Fruit fly (Drosophila melanogaster) whole organism, wandering third instar larva: ENCODE results near the gene CG10996.
A peak's percentile ranks its signal among the peaks of the same experiment; 100 is the strongest.

Experiments used
- Abd-B ChIP-seq: fragments of >200 bp; optimal IDR thresholded peaks from 2 replicates; lab custom pipeline; 2017; ENCODE audit warnings: missing biosample characterization, missing genetic modification characterization
- CG32264 ChIP-seq: fragments of 200-800 bp; sonication (Bioruptor generic); optimal IDR thresholded peaks from 2 replicates; lab custom pipeline; 2016; ENCODE audit warnings: missing biosample characterization, missing genetic modification characterization
- CG9705 ChIP-seq: fragments of 200-800 bp; sonication (Bioruptor generic); optimal IDR thresholded peaks from 2 replicates; lab custom pipeline; 2018; ENCODE audit warnings: missing biosample characterization, mild to moderate bottlenecking, missing genetic modification characterization
- CrebA ChIP-seq: fragments of 200-800 bp; sonication (Bioruptor generic); optimal IDR thresholded peaks from 2 replicates; lab custom pipeline; 2016; ENCODE audit warnings: missing biosample characterization, mild to moderate bottlenecking, missing genetic modification characterization, borderline replicate concordance
- Dfd ChIP-seq: fragments of >200 bp; optimal IDR thresholded peaks from 2 replicates; lab custom pipeline; 2017; ENCODE audit warnings: missing biosample characterization, missing genetic modification characterization
- Dif ChIP-seq: fragments of 200-275, 200-300 bp; sonication (Bioruptor generic); optimal IDR thresholded peaks from 2 replicates; lab custom pipeline; 2018; ENCODE audit warnings: missing biosample characterization, missing genetic modification characterization; ENCODE audit not compliant: partially characterized antibody
- GATAd ChIP-seq: sonication (Bioruptor generic); optimal IDR thresholded peaks from 2 replicates; lab custom pipeline; 2016; ENCODE audit warnings: missing biosample characterization, missing genetic modification characterization
- HLH106 ChIP-seq: fragments of 200-800 bp; optimal IDR thresholded peaks from 3 replicates; lab custom pipeline; 2019; ENCODE audit warnings: missing biosample characterization, mild to moderate bottlenecking, missing genetic modification characterization, moderate library complexity
- Hnf4 ChIP-seq: fragments of 200-800 bp; sonication (Bioruptor generic); optimal IDR thresholded peaks from 2 replicates; lab custom pipeline; 2016; ENCODE audit warnings: missing biosample characterization, mild to moderate bottlenecking, missing genetic modification characterization
- Hr78 ChIP-seq: fragments of >200 bp; optimal IDR thresholded peaks from 2 replicates; lab custom pipeline; 2017; ENCODE audit warnings: missing biosample characterization, missing genetic modification characterization
- Hr83 ChIP-seq: fragments of 200-300 bp; sonication (Bioruptor generic); optimal IDR thresholded peaks from 2 replicates; lab custom pipeline; 2016; ENCODE audit warnings: missing biosample characterization, mild to moderate bottlenecking, missing genetic modification characterization, moderate library complexity; ENCODE audit not compliant: poor library complexity, severe bottlenecking
- Jra ChIP-seq: sonication (Bioruptor generic); optimal IDR thresholded peaks from 2 replicates; lab custom pipeline; 2016; ENCODE audit warnings: missing biosample characterization, missing genetic modification characterization
- Mio ChIP-seq: sonication (Bioruptor generic); optimal IDR thresholded peaks from 2 replicates; lab custom pipeline; 2016; ENCODE audit warnings: missing biosample characterization, missing genetic modification characterization
- Myc ChIP-seq: fragments of >200 bp; optimal IDR thresholded peaks from 2 replicates; lab custom pipeline; 2017
- N ChIP-seq: fragments of >200 bp; optimal IDR thresholded peaks from 2 replicates; lab custom pipeline; 2018; ENCODE audit warnings: missing biosample characterization, missing external identifiers, missing genetic modification characterization
- OdsH ChIP-seq: fragments of 200-800 bp; sonication (Bioruptor generic); optimal IDR thresholded peaks from 2 replicates; lab custom pipeline; 2016; ENCODE audit warnings: missing biosample characterization, mild to moderate bottlenecking, missing genetic modification characterization
- Rel ChIP-seq, 2 experiments: fragments of 200-800 bp; sonication (Bioruptor generic) in 1 of 2; optimal IDR thresholded peaks; 2 replicates in 1 of 2; 3 replicates in 1 of 2; lab custom pipeline; 2016 to 2019; ENCODE audit warnings: mild to moderate bottlenecking in 2 of 2, missing biosample characterization in 2 of 2, missing genetic modification characterization in 2 of 2, moderate library complexity in 1 of 2
- Sp1 ChIP-seq: fragments of 200-800 bp; sonication (Bioruptor generic); optimal IDR thresholded peaks from 3 replicates; lab custom pipeline; 2019; ENCODE audit warnings: missing biosample characterization, mild to moderate bottlenecking, missing genetic modification characterization, moderate library complexity
- Vsx2 ChIP-seq: fragments of 200-300, 225-300 bp; sonication (Bioruptor generic); optimal IDR thresholded peaks from 2 replicates; lab custom pipeline; 2018; ENCODE audit warnings: missing biosample characterization, missing genetic modification characterization; ENCODE audit not compliant: partially characterized antibody
- br ChIP-seq: fragments of 200-800 bp; sonication (Bioruptor generic); optimal IDR thresholded peaks from 2 replicates; lab custom pipeline; 2016; ENCODE audit warnings: missing biosample characterization, missing genetic modification characterization
- brk ChIP-seq: fragments of 200-800 bp; sonication (Bioruptor generic); optimal IDR thresholded peaks from 2 replicates; lab custom pipeline; 2016; ENCODE audit warnings: missing biosample characterization, mild to moderate bottlenecking, missing genetic modification characterization
- dl ChIP-seq, 2 experiments: fragments of 175-275, 200-275 bp in 1 of 2; fragments of 200-275 bp in 1 of 2; sonication (Bioruptor generic); optimal IDR thresholded peaks; lab custom pipeline; 2018; ENCODE audit warnings: mild to moderate bottlenecking in 2 of 2, missing biosample characterization in 2 of 2, missing genetic modification characterization in 2 of 2, moderate library complexity in 2 of 2; ENCODE audit not compliant: partially characterized antibody in 2 of 2, insufficient read depth in 1 of 2
- dmrt93B ChIP-seq: fragments of 200-800 bp; sonication (Bioruptor generic); optimal IDR thresholded peaks from 2 replicates; lab custom pipeline; 2018; ENCODE audit warnings: missing biosample characterization, mild to moderate bottlenecking, missing genetic modification characterization
- dsf ChIP-seq: sonication (Bioruptor generic); optimal IDR thresholded peaks from 2 replicates; lab custom pipeline; 2016; ENCODE audit warnings: missing biosample characterization, missing genetic modification characterization, borderline replicate concordance
- ey ChIP-seq: fragments of 200-800 bp; sonication (Bioruptor generic); optimal IDR thresholded peaks from 2 replicates; lab custom pipeline; 2016; ENCODE audit warnings: missing biosample characterization, missing genetic modification characterization
- foxo ChIP-seq, 2 experiments: fragments of 200-800 bp; sonication (Bioruptor generic); optimal IDR thresholded peaks; 2 replicates in 1 of 2; 3 replicates in 1 of 2; lab custom pipeline; 2016 to 2017; ENCODE audit warnings: missing biosample characterization in 2 of 2, missing genetic modification characterization in 2 of 2
- fru ChIP-seq: fragments of 200-800 bp; sonication (Bioruptor generic); optimal IDR thresholded peaks from 3 replicates; lab custom pipeline; 2016; ENCODE audit warnings: missing biosample characterization, mild to moderate bottlenecking, missing genetic modification characterization
- h ChIP-seq: fragments of 200-800 bp; sonication (Bioruptor generic); optimal IDR thresholded peaks from 3 replicates; lab custom pipeline; 2016; ENCODE audit warnings: missing biosample characterization, mild to moderate bottlenecking, missing genetic modification characterization
- jim ChIP-seq: fragments of 175-275, 200-325 bp; sonication (Bioruptor generic); optimal IDR thresholded peaks from 2 replicates; lab custom pipeline; 2016; ENCODE audit warnings: missing biosample characterization, mild to moderate bottlenecking, missing genetic modification characterization
- lola ChIP-seq: fragments of >200 bp; optimal IDR thresholded peaks from 2 replicates; lab custom pipeline; 2017; ENCODE audit warnings: missing biosample characterization, missing genetic modification characterization
- pan ChIP-seq: fragments of >200 bp; optimal IDR thresholded peaks from 2 replicates; lab custom pipeline; 2017
- psq ChIP-seq: fragments of 200-800 bp; sonication (Bioruptor generic); optimal IDR thresholded peaks from 3 replicates; lab custom pipeline; 2017; ENCODE audit warnings: missing biosample characterization, mild to moderate bottlenecking, missing genetic modification characterization, moderate library complexity
- rgr ChIP-seq: fragments of 200-800 bp; sonication (Bioruptor generic); optimal IDR thresholded peaks from 3 replicates; lab custom pipeline; 2016; ENCODE audit warnings: missing biosample characterization, mild to moderate bottlenecking, missing genetic modification characterization
- sage ChIP-seq: fragments of 200-800 bp; sonication (Bioruptor generic); optimal IDR thresholded peaks from 2 replicates; lab custom pipeline; 2016; ENCODE audit warnings: missing biosample characterization, mild to moderate bottlenecking, missing genetic modification characterization
- sv ChIP-seq: fragments of 200-800 bp; sonication (Bioruptor generic); optimal IDR thresholded peaks from 3 replicates; lab custom pipeline; 2016; ENCODE audit warnings: missing biosample characterization, missing genetic modification characterization
- tai ChIP-seq: sonication (Bioruptor generic); optimal IDR thresholded peaks from 2 replicates; lab custom pipeline; 2016; ENCODE audit warnings: missing biosample characterization, missing genetic modification characterization
- usp ChIP-seq: fragments of >200 bp; optimal IDR thresholded peaks from 2 replicates; lab custom pipeline; 2017; ENCODE audit warnings: missing biosample characterization, missing genetic modification characterization
- woc ChIP-seq: sonication (Bioruptor generic); optimal IDR thresholded peaks from 2 replicates; lab custom pipeline; 2016; ENCODE audit warnings: missing biosample characterization, mild to moderate bottlenecking, missing genetic modification characterization

The CG10996 gene

DNA sequence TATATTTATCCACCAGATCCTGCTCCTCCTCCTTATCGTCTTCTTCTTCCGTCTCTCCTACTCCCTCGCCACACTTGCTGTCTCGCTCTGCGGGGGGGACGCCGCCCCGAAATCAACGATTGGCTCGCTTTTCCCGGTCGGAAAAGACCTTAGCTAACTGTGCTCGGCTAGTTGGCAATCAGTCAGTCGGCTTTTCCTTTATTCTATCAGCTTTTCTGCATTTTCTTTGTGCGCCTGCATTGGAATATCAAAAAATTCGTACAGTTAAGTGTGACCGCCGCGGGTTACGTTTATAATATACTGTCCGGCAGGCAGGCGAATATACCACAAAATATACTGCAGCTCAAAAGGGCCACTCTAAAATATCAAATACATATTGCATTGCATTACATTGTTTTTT, 32.6 kb upstream of the CG10996 start, which contains the start of gene jub:
Gene jub, minus strand, starts transcription at position 289 of the 400 bp plus-strand sequence.
- no peak for TF ChIP-seq Sp1 (GFP tag; lab: Kevin White, UChicago)
- TF ChIP-seq Vsx2, result no peak
- no peak for TF ChIP-seq dsf (GFP tag; lab: Kevin White, UChicago)
- no peak for TF ChIP-seq fru (GFP tag; lab: Kevin White, UChicago)
- no peak for TF ChIP-seq sv (GFP tag; lab: Kevin White, UChicago)
- TF ChIP-seq usp, result no peak
- TF ChIP-seq, all 38 proteins: peak for 0

DNA sequence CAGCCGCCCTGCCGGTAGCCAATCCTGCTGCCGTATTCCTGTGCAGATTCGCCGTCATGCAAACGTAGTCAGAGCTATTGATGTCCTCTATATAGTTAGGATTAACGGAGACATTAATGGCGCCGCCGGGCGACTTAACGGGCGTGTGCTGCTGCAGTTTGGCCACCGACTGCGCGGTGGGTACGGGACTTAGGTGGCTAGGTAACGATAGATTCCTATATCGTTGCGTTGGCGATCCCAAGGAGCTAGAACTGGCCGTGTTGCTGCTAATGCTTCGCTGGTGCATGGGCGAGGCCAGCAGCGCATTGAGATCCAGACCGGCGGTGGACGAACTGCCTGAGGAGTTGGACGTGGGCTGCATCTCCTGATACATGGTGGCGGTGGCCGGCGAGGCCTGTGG, 31.4 kb upstream of the CG10996 start:
- no peak for TF ChIP-seq Hr83
- no peak for TF ChIP-seq HLH106 (tag; lab: Kevin White, UChicago)
- no peak for TF ChIP-seq rgr (GFP tag; lab: Kevin White, UChicago)
- TF ChIP-seq OdsH (GFP tag; lab: Kevin White, UChicago), result no peak
- TF ChIP-seq pan (lab: Kevin White, UChicago), result no peak
- TF ChIP-seq CG9705, result no peak
- TF ChIP-seq fru (GFP tag; lab: Kevin White, UChicago), result no peak
- TF ChIP-seq CG32264 (GFP tag; lab: Kevin White, UChicago), result no peak
- TF ChIP-seq N (GFP tag; lab: Kevin White, UChicago), result no peak
- no peak for TF ChIP-seq Hr78
- no peak for TF ChIP-seq Myc (lab: Kevin White, UChicago)
- TF ChIP-seq psq (GFP tag; lab: Kevin White, UChicago), result no peak
- no peak for TF ChIP-seq jim (GFP tag; lab: Kevin White, UChicago)

DNA sequence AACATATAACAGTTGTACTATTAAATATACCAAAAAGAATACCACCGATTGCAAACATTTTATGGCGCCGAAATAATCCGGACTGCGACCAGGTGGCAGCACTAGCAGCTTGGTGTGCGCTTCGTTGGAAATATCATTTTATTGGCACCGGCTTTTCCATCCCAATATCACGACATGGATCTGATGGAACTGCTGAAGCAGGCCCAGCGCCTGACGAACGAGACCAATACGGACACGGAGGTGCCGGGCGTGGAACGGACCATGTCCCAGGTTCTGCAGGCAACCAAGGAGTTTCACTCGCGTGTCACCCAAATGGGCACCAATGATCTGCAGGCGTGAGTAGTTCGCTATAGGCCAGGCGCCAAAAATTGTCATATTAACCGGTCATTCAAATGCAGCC, 25.3 kb upstream of the CG10996 start, which contains the start of gene Nup93-1:
Gene Nup93-1, plus strand, starts transcription at position 74 of the 400 bp plus-strand sequence.
- TF ChIP-seq foxo (GFP tag; optimal IDR thresholded peaks at IDR 0.05; lab: Kevin White, UChicago) (no peak), GATAd (GFP tag; lab: Kevin White, UChicago) (no peak), fru (GFP tag; lab: Kevin White, UChicago) (no peak), tai (no peak), ey (GFP tag; lab: Kevin White, UChicago) (no peak), Sp1 (GFP tag; lab: Kevin White, UChicago) (no peak), pan (lab: Kevin White, UChicago) (no peak), N (GFP tag; lab: Kevin White, UChicago) (no peak)

dm6 chrX:13821775-13822493, 24.5 kb upstream of the CG10996 start, which contains the start of gene Clic:
Clic (minus strand) TSS chrX:13822307.
- TF ChIP-seq N (GFP tag; lab: Kevin White, UChicago) (no peak), psq (GFP tag; lab: Kevin White, UChicago) (peak; percentile 63), Hr78 (no peak), Rel (GFP tag; optimal IDR thresholded peaks at IDR 0.05; lab: Kevin White, UChicago) (no peak), Rel (tag; optimal IDR thresholded peaks at IDR 0.05; lab: Kevin White, UChicago) (peak; percentile 38), CG9705 (no peak), dsf (GFP tag; lab: Kevin White, UChicago) (no peak), Mio (GFP tag; lab: Kevin White, UChicago) (no peak), jim (GFP tag; lab: Kevin White, UChicago) (no peak), fru (GFP tag; lab: Kevin White, UChicago) (no peak), br (GFP tag; lab: Kevin White, UChicago) (no peak), tai (no peak), rgr (GFP tag; lab: Kevin White, UChicago) (peak; percentile 46), foxo (GFP tag; optimal IDR thresholded peaks at IDR 0.05; lab: Kevin White, UChicago) (no peak), HLH106 (tag; lab: Kevin White, UChicago) (no peak), Dif (GFP tag; lab: Kevin White, UChicago) (peak; percentile 41), Myc (lab: Kevin White, UChicago) (no peak), Hnf4 (GFP tag; lab: Kevin White, UChicago) (no peak), dl (GFP tag; optimal IDR thresholded peaks at IDR 0.05; lab: Kevin White, UChicago; ENCODE audit: insufficient read depth in 1 of 2, partially characterized antibody in 2 of 2) (no peak), GATAd (GFP tag; lab: Kevin White, UChicago) (no peak), OdsH (GFP tag; lab: Kevin White, UChicago) (peak; percentile 15), sv (GFP tag; lab: Kevin White, UChicago) (no peak), sage (GFP tag; lab: Kevin White, UChicago) (no peak), usp (no peak), brk (GFP tag; lab: Kevin White, UChicago) (no peak), Jra (GFP tag; lab: Kevin White, UChicago) (peak; percentile 12), ey (GFP tag; lab: Kevin White, UChicago) (no peak), h (GFP tag; lab: Kevin White, UChicago) (peak; percentile 47), Abd-B (no peak), dmrt93B (GFP tag; lab: Kevin White, UChicago) (no peak), Dfd (GFP tag; lab: Kevin White, UChicago) (no peak), Vsx2 (no peak), Hr83 (peak; percentile 66), pan (lab: Kevin White, UChicago) (no peak), woc (GFP tag; lab: Kevin White, UChicago) (no peak), CG32264 (GFP tag; lab: Kevin White, UChicago) (no peak), CrebA (GFP tag; lab: Kevin White, UChicago) (no peak), Sp1 (GFP tag; lab: Kevin White, UChicago) (peak; percentile 23), lola (GFP tag; lab: Kevin White, UChicago) (no peak)
